Worm (Caenorhabditis elegans) whole organism, young adult: ENCODE results near the gene dep-1.
A peak's percentile ranks its signal among the peaks of the same experiment; 100 is the strongest.

Source experiments
- B0019.2 ChIP-seq: fragments of 200-800 bp; sonication (Bioruptor generic); conservative IDR thresholded peaks from 2 replicates; pipeline ENCODE4 v1.3.6; 2022; ENCODE audit warnings: missing genetic modification reagents, missing genetic modification characterization, missing compliant biosample characterization
- B0035.1 ChIP-seq: sonication (generic microtip); optimal IDR thresholded peaks from 2 replicates; lab custom pipeline; 2016; ENCODE audit warnings: missing genetic modification characterization, mild to moderate bottlenecking, missing compliant biosample characterization, missing genotype, missing genetic modification reagents
- B0261.1 ChIP-seq: sonication (generic microtip); optimal IDR thresholded peaks from 2 replicates; lab custom pipeline; 2016; ENCODE audit warnings: mild to moderate bottlenecking, missing genetic modification characterization, moderate library complexity, missing compliant biosample characterization
- F22D6.2 ChIP-seq: sonication (generic microtip); optimal IDR thresholded peaks from 2 replicates; lab custom pipeline; 2016; ENCODE audit warnings: mild to moderate bottlenecking, missing genetic modification characterization, missing compliant biosample characterization
- F37B4.10 ChIP-seq: fragments of 200-800 bp; sonication (Bioruptor generic); IDR thresholded peaks from 2 replicates; pipeline ENCODE4 v1.3.6; 2022; ENCODE audit warnings: missing genetic modification characterization, missing compliant biosample characterization
- Y79H2A.3 ChIP-seq: fragments of 200-800 bp; sonication (Bioruptor generic); conservative IDR thresholded peaks from 2 replicates; pipeline ENCODE4 v1.3.6; 2022; ENCODE audit warnings: missing genetic modification reagents, missing genetic modification characterization, missing compliant biosample characterization
- aptf-3 ChIP-seq: fragments of 200-800 bp; sonication (Bioruptor generic); IDR thresholded peaks from 2 replicates; pipeline ENCODE4 v1.3.6; 2022; ENCODE audit warnings: missing genetic modification characterization, missing compliant biosample characterization
- attf-3 ChIP-seq: fragments of 200-800 bp; sonication (Bioruptor generic); conservative IDR thresholded peaks from 2 replicates; pipeline ENCODE4 v1.3.6; 2022; ENCODE audit warnings: missing genetic modification reagents, missing genetic modification characterization, missing compliant biosample characterization
- attf-5 ChIP-seq: fragments of 200-800 bp; sonication (Bioruptor generic); optimal IDR thresholded peaks from 2 replicates; lab custom pipeline; 2018; ENCODE audit warnings: mild to moderate bottlenecking, missing genetic modification characterization, missing compliant biosample characterization
- cebp-1 ChIP-seq, 2 experiments: fragments of 200-800 bp in 1 of 2; sonication (Bioruptor generic) in 1 of 2; sonication (generic microtip) in 1 of 2; IDR thresholded peaks in 1 of 2; optimal IDR thresholded peaks in 1 of 2; 2 replicates each; pipeline versions ENCODE4 v1.3.6 to Lab custom; 2017 to 2022; ENCODE audit warnings: missing compliant biosample characterization in 2 of 2, missing genetic modification characterization in 2 of 2, mild to moderate bottlenecking in 1 of 2, missing genetic modification reagents in 1 of 2, moderate library complexity in 1 of 2
- cebp-2 ChIP-seq: fragments of 200-800 bp; sonication (Bioruptor generic); IDR thresholded peaks from 2 replicates; pipeline ENCODE4 v1.3.6; 2022; ENCODE audit warnings: missing genetic modification characterization, missing compliant biosample characterization
- ceh-40 ChIP-seq: fragments of 200-800 bp; sonication (Bioruptor generic); IDR thresholded peaks from 2 replicates; pipeline ENCODE4 v1.3.6; 2022; ENCODE audit warnings: missing genetic modification characterization, missing compliant biosample characterization
- ceh-79 ChIP-seq: sonication (generic microtip); optimal IDR thresholded peaks from 2 replicates; lab custom pipeline; 2017; ENCODE audit warnings: mild to moderate bottlenecking, missing genetic modification characterization, missing compliant biosample characterization
- dpff-1 ChIP-seq: sonication (generic microtip); optimal IDR thresholded peaks from 2 replicates; lab custom pipeline; 2017; ENCODE audit warnings: mild to moderate bottlenecking, missing genetic modification characterization, missing compliant biosample characterization
- efl-1 ChIP-seq: fragments of 150-350 bp; optimal IDR thresholded peaks from 2 replicates; lab custom pipeline; 2014; ENCODE audit warnings: missing biosample characterization, missing genetic modification reagents, missing genetic modification characterization
- egrh-3 ChIP-seq: fragments of 200-800 bp; sonication (Bioruptor generic); IDR thresholded peaks from 2 replicates; pipeline ENCODE4 v1.3.6; 2022; ENCODE audit warnings: missing genetic modification reagents, missing genetic modification characterization, missing compliant biosample characterization
- fkh-3 ChIP-seq: sonication (generic microtip); optimal IDR thresholded peaks from 2 replicates; lab custom pipeline; 2016; ENCODE audit warnings: mild to moderate bottlenecking, missing genetic modification characterization, missing compliant biosample characterization
- gei-17 ChIP-seq: fragments of 200-800 bp; sonication (Bioruptor generic); optimal IDR thresholded peaks from 2 replicates; lab custom pipeline; 2018; ENCODE audit warnings: mild to moderate bottlenecking, missing genetic modification characterization, missing compliant biosample characterization
- him-1 ChIP-seq: sonication (generic microtip); optimal IDR thresholded peaks from 2 replicates; lab custom pipeline; 2016; ENCODE audit warnings: missing genotype, missing genetic modification reagents, missing genetic modification characterization, missing compliant biosample characterization
- hlh-12 ChIP-seq: sonication (generic microtip); optimal IDR thresholded peaks from 2 replicates; lab custom pipeline; 2016; ENCODE audit warnings: missing genetic modification characterization, missing compliant biosample characterization
- hlh-26 ChIP-seq: fragments of 200-800 bp; sonication (Bioruptor generic); conservative IDR thresholded peaks from 2 replicates; pipeline ENCODE4 v1.3.6; 2022; ENCODE audit warnings: missing genetic modification reagents, missing genetic modification characterization, missing compliant biosample characterization
- hmg-20 ChIP-seq: fragments of 200-800 bp; sonication (Bioruptor generic); IDR thresholded peaks from 2 replicates; pipeline ENCODE4 v1.3.6; 2022; ENCODE audit warnings: missing genetic modification reagents, missing genetic modification characterization, missing compliant biosample characterization
- let-607 ChIP-seq, 2 experiments: fragments of 200-800 bp in 1 of 2; sonication (Bioruptor generic) in 1 of 2; sonication (generic microtip) in 1 of 2; optimal IDR thresholded peaks; 2 replicates each; lab custom pipeline; 2016 to 2018; ENCODE audit warnings: mild to moderate bottlenecking in 2 of 2, missing compliant biosample characterization in 2 of 2, missing genetic modification characterization in 2 of 2, moderate library complexity in 2 of 2, missing genotype in 1 of 2
- lin-26 ChIP-seq: fragments of 200-800 bp; sonication (Bioruptor generic); IDR thresholded peaks from 2 replicates; pipeline ENCODE4 v1.3.6; 2022; ENCODE audit warnings: missing genetic modification reagents, missing genetic modification characterization, missing compliant biosample characterization
- lsl-1 ChIP-seq: fragments of 200-800 bp; sonication (Bioruptor generic); optimal IDR thresholded peaks from 2 replicates; lab custom pipeline; 2018; ENCODE audit warnings: mild to moderate bottlenecking, missing genetic modification characterization, moderate library complexity, missing compliant biosample characterization
- lsy-27 ChIP-seq: sonication (generic microtip); optimal IDR thresholded peaks from 2 replicates; lab custom pipeline; 2017; ENCODE audit warnings: missing genetic modification characterization, mild to moderate bottlenecking, missing compliant biosample characterization, antibody characterized with exemption, missing genotype, borderline replicate concordance; ENCODE audit not compliant: insufficient read depth
- madf-10 ChIP-seq: sonication (generic microtip); optimal IDR thresholded peaks from 2 replicates; lab custom pipeline; 2016; ENCODE audit warnings: mild to moderate bottlenecking, missing genetic modification characterization, missing compliant biosample characterization
- mcd-1 ChIP-seq: fragments of 200-800 bp; sonication (Bioruptor generic); IDR thresholded peaks from 2 replicates; pipeline ENCODE4 v1.3.6; 2022; ENCODE audit warnings: missing genetic modification reagents, missing genetic modification characterization, missing compliant biosample characterization
- mxl-1 ChIP-seq: sonication (generic microtip); optimal IDR thresholded peaks from 2 replicates; lab custom pipeline; 2016; ENCODE audit warnings: missing genetic modification characterization, missing compliant biosample characterization
- repo-1 ChIP-seq: sonication (generic microtip); optimal IDR thresholded peaks from 2 replicates; lab custom pipeline; 2017; ENCODE audit warnings: mild to moderate bottlenecking, missing genetic modification characterization, missing compliant biosample characterization
- snpc-3.4 ChIP-seq: sonication (generic microtip); optimal IDR thresholded peaks from 2 replicates; lab custom pipeline; 2017; ENCODE audit warnings: missing genetic modification characterization, mild to moderate bottlenecking, missing compliant biosample characterization, antibody characterized with exemption, moderate library complexity, missing genotype, missing genetic modification reagents
- somi-1 ChIP-seq: fragments of 200-800 bp; sonication (Bioruptor generic); optimal IDR thresholded peaks from 2 replicates; lab custom pipeline; 2018; ENCODE audit warnings: mild to moderate bottlenecking, missing genetic modification characterization, missing compliant biosample characterization
- sptf-2 ChIP-seq: fragments of 200-800 bp; sonication (Bioruptor generic); optimal IDR thresholded peaks from 2 replicates; lab custom pipeline; 2018; ENCODE audit warnings: mild to moderate bottlenecking, missing genetic modification characterization, missing compliant biosample characterization
- unc-130 ChIP-seq: sonication (generic microtip); optimal IDR thresholded peaks from 2 replicates; lab custom pipeline; 2016; ENCODE audit warnings: missing genetic modification reagents, missing genetic modification characterization, missing compliant biosample characterization
- unc-62 ChIP-seq: fragments of 150-350 bp; optimal IDR thresholded peaks from 2 replicates; lab custom pipeline; 2014; ENCODE audit warnings: missing biosample characterization, missing genetic modification reagents, missing genetic modification characterization
- xnd-1 ChIP-seq: sonication (generic microtip); optimal IDR thresholded peaks from 2 replicates; lab custom pipeline; 2016; ENCODE audit warnings: missing genotype, missing genetic modification reagents, missing genetic modification characterization, missing compliant biosample characterization
- zfh-2 ChIP-seq: fragments of 200-800 bp; sonication (Bioruptor generic); conservative IDR thresholded peaks from 2 replicates; pipeline ENCODE4 v1.3.6; 2022; ENCODE audit warnings: missing genetic modification reagents, missing genetic modification characterization, missing compliant biosample characterization
- ztf-3 ChIP-seq: fragments of 200-800 bp; sonication (Bioruptor generic); optimal IDR thresholded peaks from 2 replicates; lab custom pipeline; 2018; ENCODE audit warnings: mild to moderate bottlenecking, missing genetic modification characterization, missing compliant biosample characterization

Gene dep-1

DNA sequence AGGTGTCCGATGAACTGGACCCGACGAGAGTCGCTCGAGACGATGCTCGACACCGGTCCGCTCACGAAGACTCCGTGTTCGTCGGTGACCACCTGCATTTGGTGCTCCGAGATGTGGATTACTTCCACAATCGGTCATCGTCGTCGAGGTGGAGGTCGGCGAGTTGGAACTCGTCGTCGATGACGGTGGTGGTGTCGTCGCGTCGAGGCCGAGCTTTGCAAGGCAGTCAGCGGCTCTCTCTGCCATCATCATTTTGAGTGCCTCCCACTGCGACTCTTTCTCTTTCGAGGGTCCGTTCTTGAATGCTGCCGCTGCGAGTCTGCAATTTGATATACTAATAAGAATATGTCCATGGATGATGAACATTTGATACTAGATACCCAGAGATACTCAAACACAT, 11.9 kb downstream of the dep-1 start:
- TF ChIP-seq egrh-3 (peak; percentile 58; the same call in 1 of the 2 replicates), let-607 (tag; optimal IDR thresholded peaks at IDR 0.05; lab: Kevin White, UChicago) (no peak), madf-10 (tag; lab: Kevin White, UChicago) (no peak), zfh-2 (GFP tag; lab: Robert Waterston, UW) (peak; percentile 84), hlh-26 (GFP tag; lab: Robert Waterston, UW) (no peak), mxl-1 (tag; lab: Kevin White, UChicago) (no peak), hmg-20 (GFP tag; lab: Robert Waterston, UW) (no peak), sptf-2 (GFP tag; lab: Kevin White, UChicago) (no peak), mcd-1 (GFP tag; lab: Robert Waterston, UW) (0 out of 2 replicates have a peak, but pooled peaks have one; percentile 17), snpc-3.4 (tag; lab: Kevin White, UChicago) (no peak)

DNA sequence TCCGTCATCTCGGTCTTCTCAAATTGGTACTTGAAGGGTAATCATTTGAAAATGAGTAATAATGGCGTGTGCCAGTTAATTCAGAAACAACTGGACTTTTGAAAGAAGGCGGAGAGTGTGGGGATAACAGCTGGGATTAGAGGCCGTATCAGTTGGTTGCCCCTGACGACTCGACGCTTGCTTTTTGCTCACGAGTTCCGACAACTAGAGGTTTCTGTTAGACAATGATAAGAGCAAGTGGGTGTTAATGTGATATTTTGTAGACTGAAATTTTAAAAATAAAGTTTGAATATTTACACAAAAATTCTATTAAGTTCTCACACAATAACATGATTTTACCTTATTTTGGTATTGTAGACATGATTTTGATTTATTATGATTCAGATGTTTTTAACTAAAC, 14.5 kb downstream of the dep-1 start, which contains the start of gene F44G4.7:
TSS of gene F44G4.7 (minus strand) at position 101 of the 400 bp plus-strand sequence.
- TF ChIP-seq F22D6.2 (tag; lab: Kevin White, UChicago) (no peak), cebp-2 (GFP tag; lab: Robert Waterston, UW) (no peak), B0261.1 (tag; lab: Kevin White, UChicago) (no peak), unc-130 (GFP tag; lab: Kevin White, UChicago) (no peak), hlh-26 (GFP tag; lab: Robert Waterston, UW) (no peak), madf-10 (tag; lab: Kevin White, UChicago) (no peak), unc-62 (GFP tag; lab: Kevin White, UChicago) (no peak)
- TF ChIP-seq, all 124 proteins: peak for 0

DNA sequence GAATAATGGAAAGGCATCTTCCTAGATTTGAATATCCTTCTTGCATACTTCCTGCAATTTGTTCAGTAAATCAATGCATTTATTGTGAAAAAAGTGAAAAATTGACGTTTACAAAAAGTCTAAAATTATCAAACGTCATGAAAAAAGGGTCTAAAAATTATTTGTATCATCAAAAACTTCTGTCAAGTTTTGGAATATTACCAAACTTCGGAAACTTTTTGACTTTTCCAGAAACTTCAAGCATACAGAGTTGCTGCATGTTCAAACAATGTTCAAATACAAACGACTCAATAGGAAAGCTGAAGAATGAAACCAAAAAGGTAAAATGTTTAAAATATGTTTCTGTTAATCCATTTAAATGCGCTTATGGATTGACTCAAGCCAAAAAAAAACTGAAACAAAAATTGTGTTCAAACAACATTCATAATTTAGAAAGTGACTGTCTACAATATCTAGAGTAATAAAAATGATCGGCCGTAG, 17.8 kb downstream of the dep-1 start, which contains the start of gene F44G4.6:
TSS of gene F44G4.6 (minus strand) at position 51 of the 480 bp plus-strand sequence.
- TF ChIP-seq lin-26 (GFP tag; lab: Robert Waterston, UW) = no peak
- TF ChIP-seq repo-1 (tag; lab: Kevin White, UChicago) = no peak
- TF ChIP-seq xnd-1 (tag; lab: Kevin White, UChicago) = no peak
- TF ChIP-seq B0019.2 (GFP tag; lab: Robert Waterston, UW) = no peak
- no peak for TF ChIP-seq F37B4.10 (GFP tag; lab: Robert Waterston, UW)
- no peak for TF ChIP-seq him-1 (tag; lab: Kevin White, UChicago)
- no peak for TF ChIP-seq ceh-40 (GFP tag; lab: Robert Waterston, UW)
- TF ChIP-seq Y79H2A.3 (GFP tag; lab: Robert Waterston, UW) = no peak
- no peak for TF ChIP-seq unc-62 (GFP tag; lab: Kevin White, UChicago)
- TF ChIP-seq efl-1 = no peak
- TF ChIP-seq fkh-3 (tag; lab: Kevin White, UChicago) = no peak
- TF ChIP-seq gei-17 (GFP tag; lab: Kevin White, UChicago) = no peak
- no peak for TF ChIP-seq hmg-20 (GFP tag; lab: Robert Waterston, UW)
- TF ChIP-seq B0261.1 (tag; lab: Kevin White, UChicago) = no peak

DNA sequence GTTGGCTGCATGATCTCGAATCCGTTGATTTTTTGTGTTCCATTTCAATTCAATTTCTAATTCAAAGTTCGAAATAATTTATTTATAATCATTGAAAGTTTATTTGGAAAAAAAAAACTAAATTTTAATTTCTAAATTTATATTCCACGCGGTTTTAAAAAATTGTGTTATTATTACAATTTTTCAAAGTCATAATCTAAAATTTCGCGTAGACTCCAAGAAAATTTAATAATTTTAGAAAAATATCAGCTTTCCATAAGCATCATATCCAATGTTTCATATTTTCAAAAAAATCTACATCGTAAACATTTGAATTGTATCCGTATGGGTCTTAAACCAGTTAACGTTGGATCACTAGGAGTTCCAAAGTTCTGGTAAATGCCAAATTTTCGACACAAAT, 19.3 kb downstream of the dep-1 start, which contains the start of gene F44G4.5:
TSS of gene F44G4.5 (minus strand) at position 101 of the 400 bp plus-strand sequence.
- TF ChIP-seq efl-1 (no peak), lsy-27 (tag; lab: Kevin White, UChicago) (no peak), cebp-1 (GFP tag; IDR thresholded peaks at IDR 0.05; lab: Robert Waterston, UW) (no peak), cebp-1 (tag; optimal IDR thresholded peaks at IDR 0.05; lab: Kevin White, UChicago) (no peak), ceh-79 (tag; lab: Kevin White, UChicago) (no peak)

DNA sequence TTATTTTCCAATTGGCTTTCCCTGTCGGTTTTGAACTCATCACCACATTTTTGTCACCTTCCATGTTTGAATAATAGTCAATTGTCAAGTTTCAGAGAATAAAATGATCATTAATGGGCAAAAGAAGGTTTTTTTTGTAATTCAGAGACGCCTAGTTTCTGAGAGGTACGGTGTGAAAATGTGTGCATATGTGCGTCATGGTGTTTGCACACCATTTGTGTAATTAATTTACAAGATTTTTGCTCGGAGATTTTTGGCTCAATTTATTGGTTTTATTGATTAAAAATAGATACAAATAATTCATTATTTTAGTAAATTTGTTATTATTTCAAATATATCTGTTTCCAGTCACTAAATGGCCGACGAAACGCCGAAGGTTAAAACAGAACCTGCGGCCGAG, 22.1 kb downstream of the dep-1 start, which contains the start of the genes F44G4.3 and tdp-1:
TSS of gene F44G4.3 (minus strand) at position 184 of the 400 bp plus-strand sequence.
TSS of gene tdp-1 (plus strand) at position 347 of the 400 bp plus-strand sequence.
- no peak for TF ChIP-seq efl-1
- no peak for TF ChIP-seq attf-3 (GFP tag; lab: Robert Waterston, UW)
- TF ChIP-seq ceh-79 (tag; lab: Kevin White, UChicago) = no peak
- TF ChIP-seq aptf-3 (GFP tag; lab: Robert Waterston, UW) = no peak
- TF ChIP-seq somi-1 = no peak
- TF ChIP-seq hlh-12 (tag; lab: Kevin White, UChicago) = no peak
- TF ChIP-seq B0035.1 (tag; lab: Kevin White, UChicago) = no peak
- no peak for TF ChIP-seq dpff-1 (tag; lab: Kevin White, UChicago)
- TF ChIP-seq attf-5 (GFP tag; lab: Kevin White, UChicago) = peak; percentile 2
- TF ChIP-seq lsl-1 = peak; percentile 69
- no peak for TF ChIP-seq ztf-3 (GFP tag; lab: Kevin White, UChicago)
- TF ChIP-seq, all 124 proteins: peak for 2
